Fruit fly (Drosophila melanogaster): ENCODE results near the gene CG7560.
A peak's percentile ranks its signal among the peaks of the same experiment; 100 is the strongest.

The CG7560 gene

DNA sequence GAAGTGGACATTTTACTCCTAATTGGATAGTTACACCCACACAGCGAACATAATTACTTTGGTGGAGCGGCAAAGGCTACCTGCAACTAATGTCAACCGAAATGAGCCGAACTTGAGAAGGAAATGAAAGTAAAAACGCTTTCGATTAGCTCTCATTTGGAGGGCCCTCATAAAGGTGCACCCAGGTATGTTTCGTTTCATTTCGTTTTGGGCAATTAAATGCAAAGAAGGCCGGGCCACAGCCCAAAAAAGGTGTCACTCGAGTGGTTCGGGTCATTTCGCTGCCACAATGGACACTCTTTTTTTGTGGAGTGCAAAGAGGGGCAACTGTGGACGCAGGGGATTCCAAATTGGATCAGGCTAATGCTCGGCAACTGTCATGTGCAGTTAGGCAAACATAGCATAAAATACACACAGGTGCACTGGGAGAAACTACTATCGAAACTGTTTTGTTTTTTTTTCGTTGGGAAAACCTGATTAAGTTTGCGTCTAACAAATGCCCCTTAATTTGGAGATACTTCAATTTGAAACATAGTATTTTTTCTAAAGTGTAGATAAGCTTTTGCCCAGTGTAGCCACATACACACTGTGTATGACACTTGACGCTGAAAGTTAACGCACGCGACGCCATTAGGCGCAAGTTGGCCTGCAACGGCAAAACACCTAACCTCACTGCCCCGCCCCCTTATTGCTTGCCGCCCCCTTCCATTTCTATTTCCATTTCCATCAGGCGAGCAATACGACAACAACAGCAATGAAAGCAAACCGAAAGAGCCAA is 8.3 kb upstream of the CG7560 start (continued):
- TF ChIP-seq Ptx1 (GFP tag; IDR thresholded peaks at IDR 0.05) = peak; percentile 92
- peak; percentile 87 for TF ChIP-seq CG17359 (tag; optimal IDR thresholded peaks at IDR 0.05)
- peak; percentile 74 for TF ChIP-seq da (GFP tag; optimal IDR thresholded peaks at IDR 0.05)
- TF ChIP-seq Usf (GFP tag; optimal IDR thresholded peaks at IDR 0.05) = peak; percentile 59
- TF ChIP-seq en (GFP tag; optimal IDR thresholded peaks at IDR 0.05) = peak; percentile 82
- peak; percentile 96 for TF ChIP-seq chm (GFP tag; IDR thresholded peaks at IDR 0.05)
- no peak for TF ChIP-seq twi (tag; optimal IDR thresholded peaks at IDR 0.05)
- no peak for TF ChIP-seq vnd (GFP tag; IDR thresholded peaks at IDR 0.05; ENCODE audit: partially characterized antibody)
- TF ChIP-seq ftz-f1 (GFP tag; optimal IDR thresholded peaks at IDR 0.05) = no peak
- no peak for TF ChIP-seq knrl (GFP tag; IDR thresholded peaks at IDR 0.05; ENCODE audit: partially characterized antibody)
- TF ChIP-seq CG9797 (GFP tag; optimal IDR thresholded peaks at IDR 0.05) = peak; percentile 5
- TF ChIP-seq HmgD (GFP tag; optimal IDR thresholded peaks at IDR 0.05) = peak; percentile 28
- TF ChIP-seq Dp (GFP tag; optimal IDR thresholded peaks at IDR 0.05) = no peak
- TF ChIP-seq abd-A (tag; optimal IDR thresholded peaks at IDR 0.05) = no peak
- peak; percentile 75 for TF ChIP-seq Hr3 (GFP tag; optimal IDR thresholded peaks at IDR 0.05)
- peak; percentile 82; the same call in 2 of the 3 replicates for TF ChIP-seq CG7357 (GFP tag; IDR thresholded peaks at IDR 0.05)
- TF ChIP-seq YL-1 (GFP tag; optimal IDR thresholded peaks at IDR 0.05) = no peak
- peak; percentile 42 for TF ChIP-seq rib (GFP tag; IDR thresholded peaks at IDR 0.05)
- no peak for TF ChIP-seq h (optimal IDR thresholded peaks at IDR 0.05)
- no peak for TF ChIP-seq CG34376 (GFP tag; optimal IDR thresholded peaks at IDR 0.05)
- TF ChIP-seq eyg (GFP tag; optimal IDR thresholded peaks at IDR 0.05) = peak; percentile 70
- peak; percentile 97 for TF ChIP-seq sisA (GFP tag; IDR thresholded peaks at IDR 0.05)
- TF ChIP-seq hth (optimal IDR thresholded peaks at IDR 0.05) = no peak
- peak; percentile 48 for TF ChIP-seq CG18599 (GFP tag; optimal IDR thresholded peaks at IDR 0.05)
- TF ChIP-seq CG17568 (GFP tag; optimal IDR thresholded peaks at IDR 0.05) = peak; percentile 63
- peak; percentile 93 for TF ChIP-seq CG34422 (GFP tag; IDR thresholded peaks at IDR 0.05)
- peak; percentile 83 for TF ChIP-seq bowl (GFP tag; IDR thresholded peaks at IDR 0.05)
- TF ChIP-seq CG6254 (GFP tag; optimal IDR thresholded peaks at IDR 0.05) = peak; percentile 76
- peak; percentile 81 for TF ChIP-seq Rfx (GFP tag; IDR thresholded peaks at IDR 0.05)
- TF ChIP-seq Stat92E (GFP tag; optimal IDR thresholded peaks at IDR 0.05) = peak in 1 of 3 experiments; percentile 66
- TF ChIP-seq Doc2 (GFP tag; IDR thresholded peaks at IDR 0.05) = peak; percentile 67
- peak; percentile 88 for TF ChIP-seq CG4424 (GFP tag; optimal IDR thresholded peaks at IDR 0.05)
- TF ChIP-seq CG14050 (GFP tag; IDR thresholded peaks at IDR 0.05) = peak; percentile 76
- TF ChIP-seq CG2116 (GFP tag; optimal IDR thresholded peaks at IDR 0.05) = peak; percentile 41
- peak; percentile 89 for TF ChIP-seq CG18764 (GFP tag; optimal IDR thresholded peaks at IDR 0.05)
- TF ChIP-seq CG2712 (tag; optimal IDR thresholded peaks at IDR 0.05) = peak; percentile 59
- peak; percentile 85 for TF ChIP-seq chn (GFP tag; optimal IDR thresholded peaks at IDR 0.05)
- no peak for TF ChIP-seq CG42726 (GFP tag; IDR thresholded peaks at IDR 0.05; ENCODE audit: partially characterized antibody)
- TF ChIP-seq tap (tag; optimal IDR thresholded peaks at IDR 0.05) = peak; percentile 61
- TF ChIP-seq croc (GFP tag; conservative IDR thresholded peaks at IDR 0.05) = peak; percentile 94
- peak; percentile 27 for TF ChIP-seq slou (GFP tag; optimal IDR thresholded peaks at IDR 0.05)
- TF ChIP-seq nerfin-2 (GFP tag; IDR thresholded peaks at IDR 0.05; ENCODE audit: partially characterized antibody) = no peak
- peak; percentile 61 for TF ChIP-seq CG11723 (GFP tag; optimal IDR thresholded peaks at IDR 0.05)
- TF ChIP-seq CG17385 (GFP tag; optimal IDR thresholded peaks at IDR 0.05) = peak; percentile 63
- peak; percentile 61 for TF ChIP-seq CG31441 (GFP tag; IDR thresholded peaks at IDR 0.05)
- peak in 1 of 2 experiments; percentile 48 for TF ChIP-seq Eip74EF (GFP tag; optimal IDR thresholded peaks at IDR 0.05)
- no peak for TF ChIP-seq Bgb (GFP tag; IDR thresholded peaks at IDR 0.05; ENCODE audit: partially characterized antibody)
- TF ChIP-seq bsh (GFP tag; optimal IDR thresholded peaks at IDR 0.05) = peak in 1 of 2 experiments; percentile 92
- TF ChIP-seq dmrt11E (tag; optimal IDR thresholded peaks at IDR 0.05) = peak; percentile 89
